Worm (Caenorhabditis elegans) whole organism, L4 larva: ENCODE results near the gene tmc-2.
A peak's percentile ranks its signal among the peaks of the same experiment; 100 is the strongest.

Experiments
- D1046.2 ChIP-seq: fragments of 200-800 bp; sonication (Bioruptor generic); IDR thresholded peaks from 2 replicates; pipeline ENCODE4 v1.3.6; 2022; ENCODE audit warnings: missing genetic modification characterization, missing compliant biosample characterization
- F37D6.2 ChIP-seq: sonication (generic microtip); optimal IDR thresholded peaks from 2 replicates; lab custom pipeline; 2016; ENCODE audit warnings: mild to moderate bottlenecking, missing genetic modification characterization, missing compliant biosample characterization
- F49E8.2 ChIP-seq: sonication (generic microtip); optimal IDR thresholded peaks from 2 replicates; lab custom pipeline; 2016; ENCODE audit warnings: missing compliant biosample characterization, mild to moderate bottlenecking, missing genetic modification characterization, borderline replicate concordance
- T20F7.1 ChIP-seq: fragments of 200-800 bp; sonication (Bioruptor generic); optimal IDR thresholded peaks from 2 replicates; lab custom pipeline; 2018; ENCODE audit warnings: mild to moderate bottlenecking, missing genetic modification characterization, missing compliant biosample characterization
- Y48G9A.11 ChIP-seq: fragments of 200-800 bp; sonication (Bioruptor generic); IDR thresholded peaks from 2 replicates; pipeline ENCODE4 v1.3.6; 2022; ENCODE audit warnings: missing genetic modification reagents, missing genetic modification characterization, missing compliant biosample characterization
- Y5F2A.4 ChIP-seq: fragments of 200-800 bp; sonication (Bioruptor generic); optimal IDR thresholded peaks from 2 replicates; lab custom pipeline; 2018; ENCODE audit warnings: mild to moderate bottlenecking, missing genetic modification characterization, missing compliant biosample characterization
- ZK546.5 ChIP-seq, 2 experiments: sonication (generic microtip); optimal IDR thresholded peaks; 2 replicates each; lab custom pipeline; 2017; ENCODE audit warnings: missing biosample characterization in 2 of 2, missing genetic modification characterization in 2 of 2
- aha-1 ChIP-seq: fragments of 150-350 bp; peaks from one replicate; lab custom pipeline; 2014; ENCODE audit warnings: missing biosample characterization, missing genetic modification characterization
- ceh-20 ChIP-seq: fragments of 200-800 bp; sonication (Bioruptor generic); IDR thresholded peaks from 2 replicates; pipeline ENCODE4 v1.3.6; 2022; ENCODE audit warnings: missing genetic modification reagents, missing genetic modification characterization, missing compliant biosample characterization
- ceh-44 ChIP-seq: fragments of 200-800 bp; sonication (Bioruptor generic); IDR thresholded peaks from 2 replicates; pipeline ENCODE4 v1.3.6; 2022; ENCODE audit warnings: missing genetic modification reagents, missing genetic modification characterization, missing compliant biosample characterization
- ces-1 ChIP-seq: fragments of 150-350 bp; sonication (generic microtip); optimal IDR thresholded peaks from 4 replicates; lab custom pipeline; 2014; ENCODE audit warnings: missing biosample characterization, missing genetic modification reagents, missing genetic modification characterization
- cey-2 ChIP-seq: sonication (generic microtip); optimal IDR thresholded peaks from 3 replicates; lab custom pipeline; 2017; ENCODE audit warnings: missing genetic modification characterization, mild to moderate bottlenecking, missing compliant biosample characterization, antibody characterized with exemption, borderline replicate concordance; ENCODE audit not compliant: insufficient read depth
- ctbp-1 ChIP-seq: fragments of 200-800 bp; sonication (Bioruptor generic); IDR thresholded peaks from 2 replicates; pipeline ENCODE4 v1.3.6; 2022; ENCODE audit warnings: missing genetic modification reagents, missing genetic modification characterization, missing compliant biosample characterization
- daf-19 ChIP-seq: fragments of 200-800 bp; sonication (Bioruptor generic); conservative IDR thresholded peaks from 2 replicates; pipeline ENCODE4 v1.3.6; 2022; ENCODE audit warnings: missing genetic modification characterization, missing compliant biosample characterization
- daf-8 ChIP-seq: fragments of 200-800 bp; sonication (Bioruptor generic); IDR thresholded peaks from 2 replicates; pipeline ENCODE4 v1.3.6; 2022; ENCODE audit warnings: missing genetic modification characterization, missing compliant biosample characterization
- dmd-6 ChIP-seq: fragments of 200-800 bp; sonication (Bioruptor generic); IDR thresholded peaks from 2 replicates; pipeline ENCODE4 v1.3.6; 2022; ENCODE audit warnings: missing genetic modification reagents, missing genetic modification characterization, missing compliant biosample characterization
- dpl-1 ChIP-seq: fragments of 150-350 bp; optimal IDR thresholded peaks from 2 replicates; lab custom pipeline; 2014; ENCODE audit warnings: missing biosample characterization, missing genetic modification reagents, missing genetic modification characterization
- dve-1 ChIP-seq: sonication (generic microtip); optimal IDR thresholded peaks from 2 replicates; lab custom pipeline; 2017; ENCODE audit warnings: antibody characterized with exemption, mild to moderate bottlenecking, missing genetic modification characterization, missing compliant biosample characterization; ENCODE audit not compliant: insufficient read depth
- egl-27 ChIP-seq: sonication (generic microtip); optimal IDR thresholded peaks from 3 replicates; lab custom pipeline; 2017; ENCODE audit warnings: missing biosample characterization, missing genetic modification reagents, missing genetic modification characterization
- fkh-10 ChIP-seq: fragments of 150-350 bp; optimal IDR thresholded peaks from 2 replicates; lab custom pipeline; 2014; ENCODE audit warnings: missing biosample characterization, missing genetic modification reagents, missing genetic modification characterization
- gei-8 ChIP-seq: fragments of 200-800 bp; sonication (Bioruptor generic); optimal IDR thresholded peaks from 2 replicates; lab custom pipeline; 2018; ENCODE audit warnings: mild to moderate bottlenecking, missing genetic modification characterization, missing compliant biosample characterization
- hif-1 ChIP-seq, 2 experiments: sonication (generic microtip); optimal IDR thresholded peaks; 2 replicates each; lab custom pipeline; 2016 to 2017; ENCODE audit warnings: missing compliant biosample characterization in 2 of 2, missing genetic modification characterization in 2 of 2, missing genetic modification reagents in 2 of 2, missing genotype in 2 of 2, mild to moderate bottlenecking in 1 of 2
- hlh-11 ChIP-seq: fragments of 200-800 bp; sonication (Bioruptor generic); optimal IDR thresholded peaks from 2 replicates; lab custom pipeline; 2018; ENCODE audit warnings: mild to moderate bottlenecking, missing genetic modification characterization, missing compliant biosample characterization
- hlh-30 ChIP-seq: sonication (generic microtip); optimal IDR thresholded peaks from 2 replicates; lab custom pipeline; 2017; ENCODE audit warnings: antibody characterized with exemption, mild to moderate bottlenecking, missing genetic modification characterization, missing compliant biosample characterization; ENCODE audit not compliant: insufficient read depth
- lim-7 ChIP-seq: fragments of 200-800 bp; sonication (Bioruptor generic); IDR thresholded peaks from 2 replicates; pipeline ENCODE4 v1.3.6; 2022; ENCODE audit warnings: missing genetic modification characterization, missing compliant biosample characterization
- lin-13 ChIP-seq: fragments of 150-350 bp; optimal IDR thresholded peaks from 2 replicates; lab custom pipeline; 2014; ENCODE audit warnings: missing biosample characterization, missing genetic modification reagents, missing genetic modification characterization
- lin-15B ChIP-seq: fragments of 150-350 bp; sonication (generic microtip); optimal IDR thresholded peaks from 3 replicates; lab custom pipeline; 2014; ENCODE audit warnings: missing biosample characterization, missing genetic modification characterization
- lin-29 ChIP-seq: fragments of 200-800 bp; sonication (Bioruptor generic); IDR thresholded peaks from 2 replicates; pipeline ENCODE4 v1.3.6; 2022; ENCODE audit warnings: missing genetic modification reagents, missing genetic modification characterization, missing compliant biosample characterization
- lin-38 ChIP-seq: fragments of 200-800 bp; sonication (Bioruptor generic); IDR thresholded peaks from 2 replicates; pipeline ENCODE4 v1.3.6; 2022; ENCODE audit warnings: missing genetic modification reagents, missing genetic modification characterization, missing compliant biosample characterization
- lin-39 ChIP-seq: fragments of 150-350 bp; optimal IDR thresholded peaks from 2 replicates; lab custom pipeline; 2014; ENCODE audit warnings: missing biosample characterization, missing genetic modification reagents, missing genetic modification characterization
- lsy-2 ChIP-seq, 2 experiments: fragments of 150-350 bp in 1 of 2; sonication (generic microtip) in 1 of 2; optimal IDR thresholded peaks; 2 replicates each; lab custom pipeline; 2014 to 2017; ENCODE audit warnings: missing biosample characterization in 2 of 2, missing genetic modification characterization in 2 of 2
- madf-5 ChIP-seq, 2 experiments: fragments of 200-800 bp; sonication (Bioruptor generic); IDR thresholded peaks; 2 replicates each; pipeline ENCODE4 v1.3.6; 2022; ENCODE audit warnings: missing compliant biosample characterization in 2 of 2, missing genetic modification characterization in 2 of 2
- mep-1 ChIP-seq: fragments of 150-350 bp; sonication (generic microtip); optimal IDR thresholded peaks from 3 replicates; lab custom pipeline; 2014; ENCODE audit warnings: missing biosample characterization, missing genetic modification characterization
- mxl-3 ChIP-seq: fragments of 200-800 bp; sonication (Bioruptor generic); optimal IDR thresholded peaks from 2 replicates; lab custom pipeline; 2018; ENCODE audit warnings: mild to moderate bottlenecking, missing genetic modification characterization, missing compliant biosample characterization
- nhr-11 ChIP-seq: fragments of 150-350 bp; optimal IDR thresholded peaks from 2 replicates; lab custom pipeline; 2014; ENCODE audit warnings: missing biosample characterization, missing genetic modification characterization
- nhr-237 ChIP-seq: sonication (generic microtip); optimal IDR thresholded peaks from 2 replicates; lab custom pipeline; 2017; ENCODE audit warnings: missing biosample characterization, missing genetic modification characterization
- nhr-28 ChIP-seq: fragments of 150-350 bp; optimal IDR thresholded peaks from 2 replicates; lab custom pipeline; 2014; ENCODE audit warnings: missing biosample characterization, missing genetic modification characterization
- nhr-41 ChIP-seq: fragments of 200-800 bp; sonication (Bioruptor generic); IDR thresholded peaks from 2 replicates; pipeline ENCODE4 v1.3.6; 2022; ENCODE audit warnings: missing genetic modification reagents, missing genetic modification characterization, missing compliant biosample characterization
- nhr-77 ChIP-seq: fragments of 150-350 bp; optimal IDR thresholded peaks from 2 replicates; lab custom pipeline; 2014; ENCODE audit warnings: missing biosample characterization, missing genetic modification characterization
- php-3 ChIP-seq: fragments of 200-800 bp; sonication (Bioruptor generic); IDR thresholded peaks from 2 replicates; pipeline ENCODE4 v1.3.6; 2022; ENCODE audit warnings: missing genetic modification reagents, missing genetic modification characterization, missing compliant biosample characterization
- pqm-1 ChIP-seq: sonication (generic microtip); optimal IDR thresholded peaks from 2 replicates; lab custom pipeline; 2017; ENCODE audit warnings: missing biosample characterization, missing genetic modification characterization
- saeg-2 ChIP-seq: fragments of 200-800 bp; sonication (Bioruptor generic); IDR thresholded peaks from 2 replicates; pipeline ENCODE4 v1.3.6; 2022; ENCODE audit warnings: missing genetic modification reagents, missing genetic modification characterization, missing compliant biosample characterization
- sdz-12 ChIP-seq: fragments of 200-800 bp; sonication (Bioruptor generic); optimal IDR thresholded peaks from 2 replicates; lab custom pipeline; 2018; ENCODE audit warnings: mild to moderate bottlenecking, missing genetic modification characterization, missing compliant biosample characterization
- tag-97 ChIP-seq: fragments of 200-800 bp; sonication (Bioruptor generic); IDR thresholded peaks from 2 replicates; pipeline ENCODE4 v1.3.6; 2022; ENCODE audit warnings: missing genetic modification characterization, missing compliant biosample characterization
- unc-62 ChIP-seq, 3 experiments: fragments of 150-350 bp in 1 of 3; sonication (generic microtip); optimal IDR thresholded peaks in 2 of 3; peaks in 1 of 3; 1 replicate in 1 of 3; 2 replicates in 2 of 3; lab custom pipeline; 2014 to 2017; ENCODE audit warnings: missing biosample characterization in 3 of 3, missing genetic modification characterization in 3 of 3, missing genetic modification reagents in 3 of 3, missing genotype in 1 of 3
- vab-7 ChIP-seq: fragments of 200-800 bp; sonication (Bioruptor generic); IDR thresholded peaks from 2 replicates; pipeline ENCODE4 v1.3.6; 2022; ENCODE audit warnings: missing genetic modification reagents, missing genetic modification characterization, missing compliant biosample characterization
- zfp-3 ChIP-seq: fragments of 200-800 bp; sonication (Bioruptor generic); conservative IDR thresholded peaks from 2 replicates; pipeline ENCODE4 v1.3.6; 2022; ENCODE audit warnings: missing genetic modification reagents, missing genetic modification characterization, missing compliant biosample characterization

The tmc-2 gene

ce11 chrX:9291345-9291744 is 12.2 kb upstream of the tmc-2 start, which contains the start of gene B0416.3:
Gene B0416.3 (plus strand): TSS chrX:9291645.
- TF ChIP-seq F37D6.2: no peak
- no peak for TF ChIP-seq daf-8 (GFP tag; lab: Robert Waterston, UW)
- no peak for TF ChIP-seq F49E8.2 (tag; lab: Kevin White, UChicago)
- TF ChIP-seq ctbp-1: no peak
- TF ChIP-seq fkh-10 (GFP tag; lab: Kevin White, UChicago): no peak
- TF ChIP-seq lin-15B (tag; lab: Kevin White, UChicago): no peak
- TF ChIP-seq mep-1 (tag; lab: Kevin White, UChicago): no peak
- no peak for TF ChIP-seq ceh-44 (GFP tag; lab: Robert Waterston, UW)
- TF ChIP-seq gei-8: no peak
- no peak for TF ChIP-seq ces-1
- no peak for TF ChIP-seq D1046.2
- no peak for TF ChIP-seq madf-5 (GFP tag; IDR thresholded peaks at IDR 0.05; lab: Robert Waterston, UW)
- no peak for TF ChIP-seq tag-97 (GFP tag; lab: Robert Waterston, UW)
- TF ChIP-seq hif-1 (tag; optimal IDR thresholded peaks at IDR 0.05; lab: Kevin White, UChicago): no peak
- TF ChIP-seq, all 104 proteins: peak for 0

DNA sequence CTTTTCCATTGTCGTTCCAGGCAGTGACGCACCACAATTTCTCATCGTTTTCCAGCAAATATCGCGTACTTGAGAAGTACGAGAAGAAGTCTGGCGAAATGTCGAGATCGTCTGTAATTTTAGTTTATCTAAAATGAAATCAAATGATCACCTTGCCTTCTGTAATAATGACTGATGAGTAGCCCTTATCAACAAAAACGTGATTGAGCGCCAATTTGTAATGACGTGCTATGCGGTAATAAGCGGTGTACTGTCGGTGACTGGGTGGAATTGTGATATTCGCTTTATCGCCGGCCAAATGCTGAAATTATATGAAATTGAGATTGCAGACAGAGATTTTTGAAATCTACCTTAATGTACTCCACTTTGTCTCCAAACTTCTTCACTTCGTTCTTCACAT is 8.1 kb upstream of the tmc-2 start:
- peak; percentile 38 for TF ChIP-seq dve-1 (tag; lab: Kevin White, UChicago)
- TF ChIP-seq Y48G9A.11 (GFP tag; lab: Robert Waterston, UW): no peak
- TF ChIP-seq dmd-6: peak; percentile 60
- TF ChIP-seq sdz-12 (GFP tag; lab: Kevin White, UChicago): no peak
- peak; percentile 40 for TF ChIP-seq nhr-28 (tag; lab: Kevin White, UChicago)
- TF ChIP-seq hlh-30 (tag; lab: Kevin White, UChicago): peak; percentile 27
- TF ChIP-seq pqm-1 (tag; lab: Kevin White, UChicago): peak; percentile 36
- peak; percentile 37 for TF ChIP-seq mxl-3
- TF ChIP-seq hlh-11 (tag; lab: Kevin White, UChicago): peak; percentile 31

DNA sequence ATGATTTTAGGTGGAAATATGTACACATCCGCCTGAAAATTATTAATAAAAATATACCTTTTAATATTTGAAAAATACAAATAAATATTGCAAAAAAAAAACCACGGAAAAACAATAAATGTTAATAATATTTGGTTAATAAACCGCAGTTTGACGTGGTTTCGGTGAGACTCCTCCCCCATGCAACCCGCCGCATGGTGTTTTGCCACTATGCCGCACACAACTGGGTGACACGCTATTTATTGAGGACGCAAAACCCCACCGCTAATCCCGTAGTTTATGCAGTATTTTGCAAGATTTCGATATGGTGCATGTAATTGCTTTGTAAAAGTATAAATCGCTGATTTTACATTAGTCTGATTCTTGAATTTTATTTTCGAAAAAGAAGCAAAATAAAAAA is 6.9 kb upstream of the tmc-2 start, which contains the start of gene gly-13:
Gene gly-13, minus strand, starts transcription at position 32 of the 400 bp plus-strand sequence.
- TF ChIP-seq lin-38 (GFP tag; lab: Robert Waterston, UW): no peak
- no peak for TF ChIP-seq Y5F2A.4 (GFP tag; lab: Kevin White, UChicago)
- TF ChIP-seq T20F7.1 (GFP tag; lab: Kevin White, UChicago): no peak
- TF ChIP-seq gei-8: no peak
- TF ChIP-seq ceh-20: no peak
- no peak for TF ChIP-seq lin-13
- TF ChIP-seq vab-7: no peak
- TF ChIP-seq nhr-237 (tag; lab: Kevin White, UChicago): no peak
- TF ChIP-seq ZK546.5 (tag; optimal IDR thresholded peaks at IDR 0.05; lab: Kevin White, UChicago): no peak
- TF ChIP-seq zfp-3 (GFP tag; lab: Robert Waterston, UW): no peak
- peak; percentile 9 for TF ChIP-seq dve-1 (tag; lab: Kevin White, UChicago)
- no peak for TF ChIP-seq egl-27
- TF ChIP-seq lim-7 (GFP tag; lab: Robert Waterston, UW): no peak
- TF ChIP-seq lsy-2 (tag; optimal IDR thresholded peaks at IDR 0.05; lab: Kevin White, UChicago): peak in 1 of 2 experiments; percentile 30
- peak; percentile 5 for TF ChIP-seq hlh-30 (tag; lab: Kevin White, UChicago)
- no peak for TF ChIP-seq cey-2 (tag; lab: Kevin White, UChicago)
- no peak for TF ChIP-seq lin-29 (GFP tag; lab: Robert Waterston, UW)
- TF ChIP-seq saeg-2 (GFP tag; lab: Robert Waterston, UW): no peak
- no peak for TF ChIP-seq unc-62 (GFP tag; optimal IDR thresholded peaks at IDR 0.05 in 1 of 2; lab: Kevin White, UChicago)
- TF ChIP-seq unc-62 (tag; optimal IDR thresholded peaks at IDR 0.05; lab: Kevin White, UChicago): no peak
- no peak for TF ChIP-seq nhr-41
- TF ChIP-seq php-3 (GFP tag; lab: Robert Waterston, UW): 0 out of 2 replicates have a peak, but pooled peaks have one; percentile 6
- no peak for TF ChIP-seq nhr-11 (tag; lab: Kevin White, UChicago)
- no peak for TF ChIP-seq nhr-28 (tag; lab: Kevin White, UChicago)
- TF ChIP-seq lin-39 (tag; lab: Kevin White, UChicago): no peak
- TF ChIP-seq dpl-1 (GFP tag; lab: Kevin White, UChicago): peak; percentile 6
- TF ChIP-seq daf-19 (GFP tag; lab: Robert Waterston, UW): no peak
- TF ChIP-seq tag-97 (GFP tag; lab: Robert Waterston, UW): no peak
- peak; percentile 77 for TF ChIP-seq aha-1 (tag; lab: Kevin White, UChicago)
- TF ChIP-seq nhr-77 (tag; lab: Kevin White, UChicago): no peak
- peak; percentile 18 for TF ChIP-seq hlh-11 (tag; lab: Kevin White, UChicago)
- no peak for TF ChIP-seq F49E8.2 (tag; lab: Kevin White, UChicago)
